Fruit fly (Drosophila melanogaster) whole organism, pupa: ENCODE results near the gene CG46310.

Experiments
- CG10348 ChIP-seq: fragments of 200-800 bp; sonication (Bioruptor generic); IDR thresholded peaks from 2 replicates; pipeline ENCODE4 v1.3.6; 2022; ENCODE audit warnings: missing biosample characterization, missing genetic modification characterization
- CG12605 ChIP-seq: fragments of 200-800 bp; sonication (Bioruptor generic); IDR thresholded peaks from 2 replicates; pipeline ENCODE4 v1.3.6; 2022; ENCODE audit warnings: missing biosample characterization, missing genetic modification characterization
- CG13204 ChIP-seq: fragments of 200-800 bp; sonication (Bioruptor generic); optimal IDR thresholded peaks from 2 replicates; lab custom pipeline; 2018; ENCODE audit warnings: missing biosample characterization, mild to moderate bottlenecking, missing genetic modification characterization, moderate library complexity
- CG14655 ChIP-seq: fragments of 200-800 bp; sonication (Bioruptor generic); optimal IDR thresholded peaks from 3 replicates; lab custom pipeline; 2017; ENCODE audit warnings: mild to moderate bottlenecking, missing biosample characterization, missing genetic modification reagents, missing genetic modification characterization
- CG15710 ChIP-seq: fragments of 200-800 bp; sonication (Bioruptor generic); optimal IDR thresholded peaks from 2 replicates; lab custom pipeline; 2018; ENCODE audit warnings: missing biosample characterization, mild to moderate bottlenecking, missing genetic modification characterization, moderate library complexity
- CG17806 ChIP-seq: fragments of 200-800 bp; sonication (Bioruptor generic); optimal IDR thresholded peaks from 2 replicates; lab custom pipeline; 2018; ENCODE audit warnings: missing biosample characterization, mild to moderate bottlenecking, missing genetic modification characterization, moderate library complexity
- CG32121 ChIP-seq: fragments of 200-800 bp; sonication (Bioruptor generic); IDR thresholded peaks from 2 replicates; pipeline ENCODE4 v1.3.6; 2022; ENCODE audit warnings: missing biosample characterization, missing genetic modification characterization
- CG34367 ChIP-seq: fragments of 200-800 bp; sonication (Bioruptor generic); optimal IDR thresholded peaks from 2 replicates; lab custom pipeline; 2018; ENCODE audit warnings: missing biosample characterization, mild to moderate bottlenecking, missing genetic modification characterization
- CG4496 ChIP-seq: fragments of 200-800 bp; sonication (Bioruptor generic); IDR thresholded peaks from 3 replicates; pipeline ENCODE4 v1.3.6; 2022; ENCODE audit warnings: missing biosample characterization, missing genetic modification characterization
- CG8159 ChIP-seq: fragments of 200-800 bp; sonication (Bioruptor generic); optimal IDR thresholded peaks from 3 replicates; lab custom pipeline; 2018; ENCODE audit warnings: missing biosample characterization, mild to moderate bottlenecking, missing genetic modification characterization, moderate library complexity
- CG8301 ChIP-seq: fragments of 200-800 bp; sonication (Bioruptor generic); optimal IDR thresholded peaks from 2 replicates; lab custom pipeline; 2018; ENCODE audit warnings: missing biosample characterization, mild to moderate bottlenecking, missing genetic modification characterization
- CG9948 ChIP-seq: fragments of 200-800 bp; sonication (Bioruptor generic); optimal IDR thresholded peaks from 2 replicates; lab custom pipeline; 2018; ENCODE audit warnings: missing biosample characterization, mild to moderate bottlenecking, missing genetic modification characterization, moderate library complexity
- D1 ChIP-seq: fragments of 200-800 bp; sonication (Bioruptor generic); optimal IDR thresholded peaks from 2 replicates; lab custom pipeline; 2018; ENCODE audit warnings: missing biosample characterization, mild to moderate bottlenecking, missing genetic modification characterization, moderate library complexity
- EcR ChIP-seq: fragments of 200-800 bp; sonication (Bioruptor generic); optimal IDR thresholded peaks from 3 replicates; lab custom pipeline; 2019; ENCODE audit warnings: missing biosample characterization, missing genetic modification characterization, mild to moderate bottlenecking, moderate library complexity, missing genetic modification reagents
- Ets98B ChIP-seq: fragments of 200-800 bp; sonication (Bioruptor generic); IDR thresholded peaks from 2 replicates; pipeline ENCODE4 v1.3.6; 2022; ENCODE audit warnings: missing biosample characterization, missing genetic modification characterization
- Pif1A ChIP-seq: fragments of 200-800 bp; sonication (Bioruptor generic); optimal IDR thresholded peaks from 3 replicates; lab custom pipeline; 2016; ENCODE audit warnings: missing biosample characterization, missing genetic modification characterization
- Pif1B ChIP-seq: fragments of 200-800 bp; sonication (Bioruptor generic); optimal IDR thresholded peaks from 3 replicates; lab custom pipeline; 2016; ENCODE audit warnings: missing biosample characterization, missing genetic modification characterization
- Snoo ChIP-seq: fragments of 200-800 bp; sonication (Bioruptor generic); optimal IDR thresholded peaks from 3 replicates; lab custom pipeline; 2017; ENCODE audit warnings: missing biosample characterization, mild to moderate bottlenecking, missing genetic modification characterization, inconsistent platforms
- fd96Ca ChIP-seq: fragments of 200-800 bp; sonication (Bioruptor generic); IDR thresholded peaks from 3 replicates; pipeline ENCODE4 v1.3.6; 2022; ENCODE audit warnings: missing biosample characterization, missing genetic modification characterization
- gl ChIP-seq: fragments of 200-800 bp; sonication (Bioruptor generic); optimal IDR thresholded peaks from 2 replicates; lab custom pipeline; 2018; ENCODE audit warnings: missing biosample characterization, mild to moderate bottlenecking, missing genetic modification characterization
- rn ChIP-seq: fragments of 200-800 bp; sonication (Bioruptor generic); IDR thresholded peaks from 2 replicates; pipeline ENCODE4 v1.3.6; 2022; ENCODE audit warnings: missing biosample characterization, missing genetic modification characterization

Gene CG46310

DNA sequence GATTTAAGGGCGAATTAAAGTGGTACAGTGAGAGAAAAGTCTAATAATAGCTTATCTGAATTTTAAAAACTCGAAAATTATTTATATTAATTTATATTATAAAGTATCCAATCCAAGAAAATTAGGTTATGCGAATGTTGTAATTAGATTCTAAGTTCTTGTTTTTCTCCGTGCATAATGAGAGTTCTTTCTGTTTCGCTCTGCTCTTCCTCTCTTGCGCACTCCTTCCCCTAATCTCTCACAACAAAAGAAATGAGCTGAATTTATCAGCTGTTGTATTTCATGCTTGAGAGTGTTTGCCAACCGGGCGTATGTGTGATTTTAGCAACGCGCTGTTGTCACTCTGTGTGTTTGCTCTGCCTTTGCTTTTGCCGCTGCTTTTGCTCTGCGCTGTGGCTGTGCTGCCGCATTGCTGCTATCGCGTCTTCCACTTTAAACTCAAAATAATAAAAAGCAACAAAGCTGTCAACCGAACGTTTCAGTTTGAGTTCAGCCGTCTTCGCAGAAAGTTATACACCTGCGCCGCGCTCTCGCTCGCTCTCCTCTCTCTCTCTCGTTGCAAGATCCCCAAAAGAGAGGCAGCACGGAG lies at the start of gene CG46310:
Gene CG46310 (plus strand): TSS at position 481 of the 589 bp plus-strand sequence.
- TF ChIP-seq CG8159 (tag; lab: Kevin White, UChicago) (peak; percentile 78), Pif1A (GFP tag; lab: Kevin White, UChicago) (peak; percentile 76), CG13204 (peak; percentile 47), CG32121 (GFP tag; lab: Robert Waterston, UW) (peak; percentile 87), CG4496 (GFP tag; lab: Robert Waterston, UW) (peak; percentile 89), CG34367 (tag; lab: Kevin White, UChicago) (no peak), D1 (peak; percentile 59), CG12605 (GFP tag; lab: Robert Waterston, UW) (peak; percentile 83), CG15710 (tag; lab: Kevin White, UChicago) (peak; percentile 68), rn (peak; percentile 83), CG10348 (GFP tag; lab: Robert Waterston, UW) (no peak), CG17806 (tag; lab: Kevin White, UChicago) (peak; percentile 64), fd96Ca (no peak; the same call in 1 of the 3 replicates), Snoo (tag; lab: Kevin White, UChicago) (peak; percentile 96), EcR (GFP tag; lab: Kevin White, UChicago) (peak; percentile 58), CG9948 (tag; lab: Kevin White, UChicago) (peak; percentile 53), Pif1B (GFP tag; lab: Kevin White, UChicago) (peak; percentile 62), Ets98B (GFP tag; lab: Robert Waterston, UW) (peak; percentile 79), CG8301 (tag; lab: Kevin White, UChicago) (peak; percentile 68), CG14655 (GFP tag; lab: Kevin White, UChicago) (peak; percentile 77), gl (tag; lab: Kevin White, UChicago) (peak; percentile 42)
- TF ChIP-seq, all 21 proteins: peak for 18

DNA sequence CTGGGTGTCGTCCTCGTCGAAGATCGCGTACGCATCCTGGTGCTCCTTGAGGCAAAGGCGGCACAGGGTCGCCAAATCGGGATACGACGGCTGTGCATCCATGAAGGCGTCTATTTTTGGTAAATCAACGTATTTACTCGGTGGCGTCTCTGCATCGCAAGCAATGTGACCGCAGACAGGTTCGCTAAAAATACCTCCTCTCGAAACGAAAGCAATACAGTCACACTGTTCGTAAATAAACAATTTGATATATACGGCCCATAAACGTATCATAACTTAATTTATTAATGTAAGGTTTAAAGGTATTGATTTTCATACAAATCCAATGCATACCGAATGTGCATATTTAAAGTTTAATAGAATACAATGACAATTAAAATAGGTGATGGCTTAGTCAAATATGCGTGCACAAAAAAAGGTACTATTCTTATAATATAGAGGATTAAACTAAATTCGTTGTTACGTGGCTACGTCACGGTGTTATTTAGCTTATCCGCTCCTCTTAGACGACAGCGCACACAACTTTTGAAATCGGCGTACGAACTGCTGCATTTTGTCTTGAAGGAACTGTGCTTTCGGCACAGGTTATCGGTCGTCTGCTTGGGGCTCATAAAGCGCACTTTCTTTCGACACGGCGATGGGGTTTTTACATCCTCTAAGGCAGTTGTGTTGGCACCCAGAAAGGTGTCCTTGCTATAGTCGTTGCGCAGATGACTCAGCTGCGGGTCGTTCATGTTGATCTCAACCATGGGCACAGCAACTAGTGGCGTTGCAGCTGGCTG lies 47.2 kb upstream of the CG46310 start, which contains the start of gene CG31365:
Gene CG31365 (minus strand): TSS at position 182 of the 782 bp plus-strand sequence.
- no peak for TF ChIP-seq CG10348 (GFP tag; lab: Robert Waterston, UW)
- TF ChIP-seq CG4496 (GFP tag; lab: Robert Waterston, UW): no peak
- no peak for TF ChIP-seq fd96Ca
- no peak for TF ChIP-seq Pif1A (GFP tag; lab: Kevin White, UChicago)
- no peak for TF ChIP-seq CG12605 (GFP tag; lab: Robert Waterston, UW)
- no peak for TF ChIP-seq D1
- no peak for TF ChIP-seq CG34367 (tag; lab: Kevin White, UChicago)
- no peak for TF ChIP-seq CG32121 (GFP tag; lab: Robert Waterston, UW)
- TF ChIP-seq, all 21 proteins: peak for 0

DNA sequence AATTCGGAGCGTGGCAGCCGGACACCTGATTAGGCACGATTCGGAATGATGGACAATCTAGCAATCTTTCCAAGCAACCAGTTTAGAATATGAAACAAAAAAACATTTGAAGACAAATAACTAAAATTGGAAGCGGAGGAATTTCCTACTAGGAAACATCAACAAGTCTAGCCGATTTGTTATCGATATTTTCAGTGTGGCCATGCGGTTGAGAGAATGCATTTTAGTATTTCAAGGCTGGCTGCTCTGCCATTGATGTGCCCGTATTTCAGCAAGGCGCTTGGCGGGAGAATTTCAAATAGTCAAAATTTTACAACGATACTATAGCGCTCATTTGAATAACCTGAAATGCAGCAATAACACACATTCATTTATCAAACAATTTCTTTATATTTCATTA lies 45.9 kb upstream of the CG46310 start, which contains the start of gene CG31457:
Gene CG31457 (minus strand): TSS at position 186 of the 400 bp plus-strand sequence.
- TF ChIP-seq CG14655 (GFP tag; lab: Kevin White, UChicago) (no peak), CG12605 (GFP tag; lab: Robert Waterston, UW) (no peak), Snoo (tag; lab: Kevin White, UChicago) (no peak), Ets98B (GFP tag; lab: Robert Waterston, UW) (no peak), EcR (GFP tag; lab: Kevin White, UChicago) (no peak), CG17806 (tag; lab: Kevin White, UChicago) (no peak), fd96Ca (no peak), gl (tag; lab: Kevin White, UChicago) (no peak), CG8301 (tag; lab: Kevin White, UChicago) (no peak), CG4496 (GFP tag; lab: Robert Waterston, UW) (no peak), CG9948 (tag; lab: Kevin White, UChicago) (no peak), CG10348 (GFP tag; lab: Robert Waterston, UW) (no peak), Pif1A (GFP tag; lab: Kevin White, UChicago) (no peak), CG34367 (tag; lab: Kevin White, UChicago) (no peak), CG32121 (GFP tag; lab: Robert Waterston, UW) (no peak), rn (no peak), CG8159 (tag; lab: Kevin White, UChicago) (no peak), D1 (no peak), CG13204 (no peak)

DNA sequence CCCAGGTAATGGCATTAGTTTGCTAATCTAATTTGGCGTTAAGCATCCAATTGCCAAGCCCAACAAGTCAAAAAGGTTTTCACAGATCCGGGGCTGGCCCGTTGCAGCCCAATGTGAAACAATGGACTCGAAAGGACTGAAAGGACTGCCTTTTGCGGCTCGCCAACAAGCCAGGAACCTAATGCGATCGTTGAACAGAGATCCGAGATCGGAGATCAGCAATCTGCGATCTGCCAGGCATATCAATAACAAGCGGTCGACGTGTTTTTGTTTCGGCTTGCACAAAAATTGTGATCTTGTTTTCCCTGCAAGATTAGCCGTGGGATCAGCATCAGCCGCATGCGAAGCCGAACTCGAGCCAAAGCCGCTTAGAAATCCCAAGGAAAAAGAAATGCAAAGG lies 44.1 kb upstream of the CG46310 start:
- TF ChIP-seq fd96Ca (no peak), CG8301 (tag; lab: Kevin White, UChicago) (no peak), Snoo (tag; lab: Kevin White, UChicago) (no peak), Pif1A (GFP tag; lab: Kevin White, UChicago) (no peak)

DNA sequence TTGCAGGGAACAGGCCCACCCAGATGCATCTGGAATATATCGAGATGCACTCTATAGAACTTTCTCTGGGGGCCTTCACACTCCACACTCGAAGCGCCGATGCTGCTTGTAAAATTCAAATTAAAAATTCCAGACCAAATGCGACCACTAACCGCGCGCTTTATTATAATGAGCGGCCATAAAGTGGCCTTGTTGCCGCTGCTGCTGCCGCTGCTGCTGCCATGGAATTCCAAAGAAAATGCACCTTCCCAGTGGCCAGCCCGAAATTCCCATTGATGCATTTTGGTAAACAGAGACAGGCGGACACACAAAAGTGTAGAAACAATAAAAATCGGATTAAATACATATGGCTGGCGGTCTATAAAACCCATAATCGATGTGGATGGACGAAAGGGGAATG lies 43.5 kb upstream of the CG46310 start:
- TF ChIP-seq D1: no peak
- TF ChIP-seq Pif1A (GFP tag; lab: Kevin White, UChicago): no peak
- TF ChIP-seq CG17806 (tag; lab: Kevin White, UChicago): no peak
- no peak for TF ChIP-seq Snoo (tag; lab: Kevin White, UChicago)
- TF ChIP-seq CG14655 (GFP tag; lab: Kevin White, UChicago): no peak
- TF ChIP-seq CG15710 (tag; lab: Kevin White, UChicago): no peak
- TF ChIP-seq CG8159 (tag; lab: Kevin White, UChicago): no peak
- no peak for TF ChIP-seq CG12605 (GFP tag; lab: Robert Waterston, UW)
- no peak for TF ChIP-seq EcR (GFP tag; lab: Kevin White, UChicago)
- TF ChIP-seq, all 21 proteins: peak for 0
